Worm (Caenorhabditis elegans) whole organism, late embryonic: Measurements from ENCODE around the gene W04E12.5.
A peak's percentile ranks its signal among the peaks of the same experiment; 100 is the strongest.

Experiments
- C08G9.2 ChIP-seq: sonication (generic microtip); optimal IDR thresholded peaks from 2 replicates; lab custom pipeline; 2016; ENCODE audit warnings: mild to moderate bottlenecking, missing genetic modification characterization, moderate library complexity, missing compliant biosample characterization
- K02D7.2 ChIP-seq: sonication (generic microtip); optimal IDR thresholded peaks from 2 replicates; lab custom pipeline; 2017; ENCODE audit warnings: mild to moderate bottlenecking, missing genetic modification characterization, missing compliant biosample characterization
- K09A11.1 ChIP-seq: sonication (generic microtip); optimal IDR thresholded peaks from 2 replicates; lab custom pipeline; 2017; ENCODE audit warnings: antibody characterized with exemption, mild to moderate bottlenecking, missing genetic modification characterization, missing compliant biosample characterization; ENCODE audit not compliant: insufficient read depth
- ahr-1 ChIP-seq: sonication (generic microtip); optimal IDR thresholded peaks from 2 replicates; lab custom pipeline; 2016; ENCODE audit warnings: missing genetic modification characterization, missing compliant biosample characterization
- ceh-19 ChIP-seq: fragments of 200-800 bp; sonication (Bioruptor generic); optimal IDR thresholded peaks from 2 replicates; lab custom pipeline; 2018; ENCODE audit warnings: mild to moderate bottlenecking, missing genetic modification characterization, missing compliant biosample characterization
- ceh-2 ChIP-seq: sonication (generic microtip); optimal IDR thresholded peaks from 2 replicates; lab custom pipeline; 2016; ENCODE audit warnings: missing genotype, missing genetic modification characterization, missing compliant biosample characterization
- ceh-24 ChIP-seq: sonication (generic microtip); optimal IDR thresholded peaks from 2 replicates; lab custom pipeline; 2016; ENCODE audit warnings: mild to moderate bottlenecking, missing genetic modification characterization, missing compliant biosample characterization
- ceh-30 ChIP-seq: fragments of 150-350 bp; optimal IDR thresholded peaks from 2 replicates; lab custom pipeline; 2014; ENCODE audit warnings: missing biosample characterization, missing genetic modification characterization
- ceh-45 ChIP-seq: fragments of 200-800 bp; sonication (Bioruptor generic); IDR thresholded peaks from 2 replicates; pipeline ENCODE4 v1.3.6; 2022; ENCODE audit warnings: missing genetic modification reagents, missing genetic modification characterization, missing compliant biosample characterization
- che-1 ChIP-seq: sonication (generic microtip); optimal IDR thresholded peaks from 2 replicates; lab custom pipeline; 2016; ENCODE audit warnings: mild to moderate bottlenecking, missing genetic modification characterization, missing compliant biosample characterization
- dve-1 ChIP-seq: sonication (generic microtip); optimal IDR thresholded peaks from 2 replicates; lab custom pipeline; 2017; ENCODE audit warnings: antibody characterized with exemption, mild to moderate bottlenecking, missing genetic modification characterization, missing compliant biosample characterization
- ets-4 ChIP-seq: sonication (generic microtip); optimal IDR thresholded peaks from 2 replicates; lab custom pipeline; 2016; ENCODE audit warnings: missing genetic modification characterization, missing compliant biosample characterization
- eyg-1 ChIP-seq: sonication (generic microtip); optimal IDR thresholded peaks from 2 replicates; lab custom pipeline; 2016; ENCODE audit warnings: missing genotype, missing genetic modification characterization, missing compliant biosample characterization
- fax-1 ChIP-seq: sonication (generic microtip); optimal IDR thresholded peaks from 2 replicates; lab custom pipeline; 2016; ENCODE audit warnings: missing genotype, missing genetic modification characterization, missing compliant biosample characterization
- hlh-15 ChIP-seq: sonication (generic microtip); optimal IDR thresholded peaks from 2 replicates; lab custom pipeline; 2016; ENCODE audit warnings: missing genetic modification characterization, missing compliant biosample characterization
- hlh-30 ChIP-seq: sonication (generic microtip); optimal IDR thresholded peaks from 2 replicates; lab custom pipeline; 2017; ENCODE audit warnings: antibody characterized with exemption, missing genetic modification characterization, missing compliant biosample characterization; ENCODE audit not compliant: insufficient read depth
- hlh-6 ChIP-seq: sonication (generic microtip); optimal IDR thresholded peaks from 2 replicates; lab custom pipeline; 2016; ENCODE audit warnings: missing genotype, missing genetic modification characterization, missing compliant biosample characterization
- hlh-8 ChIP-seq: sonication (generic microtip); optimal IDR thresholded peaks from 2 replicates; lab custom pipeline; 2016; ENCODE audit warnings: missing genotype, missing genetic modification characterization, missing compliant biosample characterization
- mec-3 ChIP-seq: sonication (generic microtip); optimal IDR thresholded peaks from 2 replicates; lab custom pipeline; 2016; ENCODE audit warnings: borderline replicate concordance, missing genetic modification characterization, missing compliant biosample characterization
- nhr-11 ChIP-seq: fragments of 150-350 bp; optimal IDR thresholded peaks from 2 replicates; lab custom pipeline; 2014; ENCODE audit warnings: missing biosample characterization, missing genetic modification characterization
- nhr-232 ChIP-seq: sonication (generic microtip); optimal IDR thresholded peaks from 2 replicates; lab custom pipeline; 2016; ENCODE audit warnings: missing genetic modification characterization, missing compliant biosample characterization
- npax-4 ChIP-seq: sonication (generic microtip); optimal IDR thresholded peaks from 2 replicates; lab custom pipeline; 2016; ENCODE audit warnings: missing genetic modification characterization, missing compliant biosample characterization
- pag-3 ChIP-seq: sonication (generic microtip); optimal IDR thresholded peaks from 2 replicates; lab custom pipeline; 2016; ENCODE audit warnings: missing compliant biosample characterization, missing genetic modification characterization, borderline replicate concordance
- pax-1 ChIP-seq: fragments of 150-350 bp; optimal IDR thresholded peaks from 2 replicates; lab custom pipeline; 2014; ENCODE audit warnings: missing biosample characterization, missing genetic modification characterization
- pha-2 ChIP-seq: sonication (generic microtip); optimal IDR thresholded peaks from 2 replicates; lab custom pipeline; 2017; ENCODE audit warnings: mild to moderate bottlenecking, missing genetic modification characterization, missing compliant biosample characterization
- pha-4 ChIP-seq: fragments of 150-350 bp; optimal IDR thresholded peaks from 2 replicates; lab custom pipeline; 2018; ENCODE audit warnings: missing biosample characterization, missing genetic modification reagents, missing genetic modification characterization
- rnt-1 ChIP-seq: sonication (generic microtip); optimal IDR thresholded peaks from 2 replicates; lab custom pipeline; 2016; ENCODE audit warnings: missing genetic modification characterization, missing compliant biosample characterization
- sox-4 ChIP-seq: sonication (generic microtip); optimal IDR thresholded peaks from 2 replicates; lab custom pipeline; 2017; ENCODE audit warnings: mild to moderate bottlenecking, missing genetic modification characterization, inconsistent platforms, missing compliant biosample characterization
- syd-9 ChIP-seq: sonication (generic microtip); optimal IDR thresholded peaks from 2 replicates; lab custom pipeline; 2016; ENCODE audit warnings: mild to moderate bottlenecking, missing genetic modification characterization, moderate library complexity, missing compliant biosample characterization
- tbx-7 ChIP-seq: sonication (generic microtip); optimal IDR thresholded peaks from 2 replicates; lab custom pipeline; 2016; ENCODE audit warnings: missing genotype, missing genetic modification characterization, missing compliant biosample characterization
- ttx-3 ChIP-seq: sonication (generic microtip); optimal IDR thresholded peaks from 2 replicates; lab custom pipeline; 2016; ENCODE audit warnings: missing genetic modification reagents, missing genetic modification characterization, missing compliant biosample characterization
- unc-3 ChIP-seq, 2 experiments: fragments of 200-800 bp in 1 of 2; sonication (Bioruptor generic) in 1 of 2; sonication (generic microtip) in 1 of 2; conservative IDR thresholded peaks in 1 of 2; optimal IDR thresholded peaks in 1 of 2; 2 replicates each; pipeline versions ENCODE4 v1.3.6 to Lab custom; 2016 to 2022; ENCODE audit warnings: missing compliant biosample characterization in 2 of 2, missing genetic modification characterization in 2 of 2, missing genetic modification reagents in 1 of 2
- unc-42 ChIP-seq: sonication (generic microtip); optimal IDR thresholded peaks from 2 replicates; lab custom pipeline; 2016; ENCODE audit warnings: missing genotype, missing genetic modification characterization, missing compliant biosample characterization
- unc-86 ChIP-seq: sonication (generic microtip); optimal IDR thresholded peaks from 2 replicates; lab custom pipeline; 2016; ENCODE audit warnings: missing genetic modification characterization, missing compliant biosample characterization
- ztf-16 ChIP-seq: sonication (generic microtip); optimal IDR thresholded peaks from 2 replicates; lab custom pipeline; 2017; ENCODE audit warnings: missing genetic modification characterization, missing compliant biosample characterization

The W04E12.5 gene

ce11 chrV:19747144-19747543, 1.2 kb downstream of the W04E12.5 start:
- TF ChIP-seq nhr-232 (tag; lab: Kevin White, UChicago) (no peak), dve-1 (tag; lab: Kevin White, UChicago) (peak; percentile 99), npax-4 (no peak), C08G9.2 (tag; lab: Kevin White, UChicago) (no peak), hlh-6 (tag; lab: Kevin White, UChicago) (no peak)

ce11 chrV:19751124-19751523, 5.2 kb downstream of the W04E12.5 start, which contains the start of gene clec-49:
clec-49 (minus strand) TSS chrV:19751226.
- TF ChIP-seq npax-4 (no peak), ahr-1 (tag; lab: Kevin White, UChicago) (no peak), ceh-30 (tag; lab: Kevin White, UChicago) (no peak), ceh-2 (tag; lab: Kevin White, UChicago) (no peak), eyg-1 (no peak), ets-4 (tag; lab: Kevin White, UChicago) (no peak), mec-3 (tag; lab: Kevin White, UChicago) (no peak), nhr-232 (tag; lab: Kevin White, UChicago) (no peak), ceh-45 (GFP tag; lab: Robert Waterston, UW) (no peak), ttx-3 (tag; lab: Kevin White, UChicago) (no peak), pha-4 (tag; lab: Kevin White, UChicago) (no peak)

- no peak for TF ChIP-seq K09A11.1 (tag; lab: Kevin White, UChicago)
- TF ChIP-seq pag-3 = peak; percentile 38
Observed at ce11 chrV:19752879-19753278, 6.9 kb downstream of the W04E12.5 start.

- TF ChIP-seq ceh-24 (tag; lab: Kevin White, UChicago) (no peak), hlh-15 (tag; lab: Kevin White, UChicago) (no peak), hlh-8 (no peak), C08G9.2 (tag; lab: Kevin White, UChicago) (no peak), nhr-11 (tag; lab: Kevin White, UChicago) (no peak), ceh-19 (GFP tag; lab: Kevin White, UChicago) (no peak), che-1 (tag; lab: Kevin White, UChicago) (no peak), K02D7.2 (tag; lab: Kevin White, UChicago) (no peak), rnt-1 (tag; lab: Kevin White, UChicago) (no peak), npax-4 (no peak), ttx-3 (tag; lab: Kevin White, UChicago) (no peak), K09A11.1 (tag; lab: Kevin White, UChicago) (no peak), ztf-16 (tag; lab: Kevin White, UChicago) (no peak), fax-1 (tag; lab: Kevin White, UChicago) (no peak), tbx-7 (tag; lab: Kevin White, UChicago) (no peak), pha-2 (tag; lab: Kevin White, UChicago) (no peak)
- TF ChIP-seq, all 69 proteins: peak for 0
Observed at ce11 chrV:19754331-19754730, 8.4 kb downstream of the W04E12.5 start.

ce11 chrV:19755260-19755659, 9.3 kb downstream of the W04E12.5 start, which contains the start of gene clec-50:
clec-50 (minus strand) TSS chrV:19755368.
- TF ChIP-seq unc-42 (tag; lab: Kevin White, UChicago) = no peak
- no peak for TF ChIP-seq pax-1 (tag; lab: Kevin White, UChicago)
- no peak for TF ChIP-seq ahr-1 (tag; lab: Kevin White, UChicago)
- no peak for TF ChIP-seq unc-86 (tag; lab: Kevin White, UChicago)
- TF ChIP-seq K09A11.1 (tag; lab: Kevin White, UChicago) = no peak
- no peak for TF ChIP-seq unc-3 (GFP tag; conservative IDR thresholded peaks at IDR 0.05; lab: Robert Waterston, UW)
- TF ChIP-seq unc-3 (tag; optimal IDR thresholded peaks at IDR 0.05; lab: Kevin White, UChicago) = no peak
- TF ChIP-seq sox-4 = no peak
- TF ChIP-seq syd-9 (tag; lab: Kevin White, UChicago) = no peak
- TF ChIP-seq hlh-30 (tag; lab: Kevin White, UChicago) = no peak
- no peak for TF ChIP-seq ceh-24 (tag; lab: Kevin White, UChicago)
- no peak for TF ChIP-seq fax-1 (tag; lab: Kevin White, UChicago)
- TF ChIP-seq C08G9.2 (tag; lab: Kevin White, UChicago) = no peak
